Worm (Caenorhabditis elegans): ENCODE measurements around the gene sup-36.

sup-36 gene

ce11 chrIV:6634789-6635188 is 33.3 kb downstream of the sup-36 start, which contains the start of gene metl-13:
Gene metl-13, plus strand, starts transcription at chrIV:6635089.
- no peak for TF ChIP-seq lsy-2 (tag; optimal IDR thresholded peaks at IDR 0.05)
- no peak for TF ChIP-seq tbx-8 (GFP tag; optimal IDR thresholded peaks at IDR 0.05)
- TF ChIP-seq pha-4 (tag; optimal IDR thresholded peaks at IDR 0.05): no peak
- no peak for TF ChIP-seq nhr-76 (tag; optimal IDR thresholded peaks at IDR 0.05)
- TF ChIP-seq M03D4.4 (tag; optimal IDR thresholded peaks at IDR 0.05): no peak
- no peak for TF ChIP-seq unc-62 (GFP tag; optimal IDR thresholded peaks at IDR 0.05)
- no peak for TF ChIP-seq ceh-39 (tag; optimal IDR thresholded peaks at IDR 0.05)
- no peak for TF ChIP-seq sptf-1 (tag; optimal IDR thresholded peaks at IDR 0.05)
- no peak for TF ChIP-seq nhr-12 (tag; optimal IDR thresholded peaks at IDR 0.05)
- TF ChIP-seq bed-3 (GFP tag; optimal IDR thresholded peaks at IDR 0.05): no peak

- TF ChIP-seq lin-32 (GFP tag; optimal IDR thresholded peaks at IDR 0.05) (no peak), unc-39 (tag; optimal IDR thresholded peaks at IDR 0.05) (no peak), nhr-237 (tag; optimal IDR thresholded peaks at IDR 0.05) (no peak), ceh-39 (tag; optimal IDR thresholded peaks at IDR 0.05) (no peak), sptf-1 (tag; optimal IDR thresholded peaks at IDR 0.05) (no peak), nhr-12 (tag; optimal IDR thresholded peaks at IDR 0.05) (no peak), bed-3 (GFP tag; optimal IDR thresholded peaks at IDR 0.05) (no peak), lin-13 (tag; optimal IDR thresholded peaks at IDR 0.05) (no peak), flh-1 (GFP tag; optimal IDR thresholded peaks at IDR 0.05) (no peak), mls-2 (tag; optimal IDR thresholded peaks at IDR 0.05) (no peak), nhr-76 (tag; optimal IDR thresholded peaks at IDR 0.05) (no peak), lsy-2 (tag; optimal IDR thresholded peaks at IDR 0.05) (no peak), unc-62 (GFP tag; optimal IDR thresholded peaks at IDR 0.05) (no peak), hlh-1 (tag; optimal IDR thresholded peaks at IDR 0.05) (no peak), mab-5 (tag; optimal IDR thresholded peaks at IDR 0.05) (no peak)
Observed at ce11 chrIV:6638256-6638655, 36.8 kb downstream of the sup-36 start, which contains the start of gene C01B10.7. Gene C01B10.7, plus strand, starts transcription at chrIV:6638556.

- no peak for TF ChIP-seq nhr-28 (tag; optimal IDR thresholded peaks at IDR 0.05)
- no peak for TF ChIP-seq mls-2 (tag; optimal IDR thresholded peaks at IDR 0.05)
- no peak for TF ChIP-seq ham-2 (GFP tag; optimal IDR thresholded peaks at IDR 0.05)
- TF ChIP-seq sptf-1 (tag; optimal IDR thresholded peaks at IDR 0.05): no peak
- no peak for TF ChIP-seq bed-3 (GFP tag; optimal IDR thresholded peaks at IDR 0.05)
- no peak for TF ChIP-seq M03D4.4 (tag; optimal IDR thresholded peaks at IDR 0.05)
Observed at ce11 chrIV:6639880-6640279, 38.4 kb downstream of the sup-36 start, which contains the start of gene C01B10.6. Gene C01B10.6, plus strand, starts transcription at chrIV:6640180.

- TF ChIP-seq mep-1 (tag; optimal IDR thresholded peaks at IDR 0.05): peak; percentile 44
- no peak for TF ChIP-seq elt-1 (tag; optimal IDR thresholded peaks at IDR 0.05; ENCODE audit: borderline replicate concordance, insufficient read depth)
- TF ChIP-seq blmp-1 (tag; optimal IDR thresholded peaks at IDR 0.05): peak; percentile 29
- no peak for TF ChIP-seq ceh-39 (tag; optimal IDR thresholded peaks at IDR 0.05)
- TF ChIP-seq zip-8 (tag; optimal IDR thresholded peaks at IDR 0.05): no peak
- TF ChIP-seq tbx-8 (GFP tag; optimal IDR thresholded peaks at IDR 0.05): no peak
- no peak for TF ChIP-seq nhr-28 (tag; optimal IDR thresholded peaks at IDR 0.05)
- peak; percentile 7 for TF ChIP-seq lin-32 (GFP tag; optimal IDR thresholded peaks at IDR 0.05)
- TF ChIP-seq nhr-2 (tag; optimal IDR thresholded peaks at IDR 0.05): peak; percentile 21
- TF ChIP-seq snpc-4 (tag; optimal IDR thresholded peaks at IDR 0.05): no peak
- TF ChIP-seq unc-39 (tag; optimal IDR thresholded peaks at IDR 0.05): peak; percentile 79
- no peak for TF ChIP-seq sem-2 (GFP tag; optimal IDR thresholded peaks at IDR 0.05)
- peak; percentile 93 for TF ChIP-seq pha-4 (tag; optimal IDR thresholded peaks at IDR 0.05)
- TF ChIP-seq cnd-1 (tag; optimal IDR thresholded peaks at IDR 0.05): peak; percentile 58
- TF ChIP-seq unc-120 (tag; optimal IDR thresholded peaks at IDR 0.05; ENCODE audit: poor library complexity, severe bottlenecking): peak; percentile 100
- no peak for TF ChIP-seq lin-13 (tag; optimal IDR thresholded peaks at IDR 0.05)
- peak; percentile 73 for TF ChIP-seq mab-5 (tag; optimal IDR thresholded peaks at IDR 0.05)
- TF ChIP-seq ztf-11 (tag; optimal IDR thresholded peaks at IDR 0.05): peak; percentile 82
- peak; percentile 28 for TF ChIP-seq M03D4.4 (tag; optimal IDR thresholded peaks at IDR 0.05)
- no peak for TF ChIP-seq flh-1 (GFP tag; optimal IDR thresholded peaks at IDR 0.05)
- TF ChIP-seq sptf-1 (tag; optimal IDR thresholded peaks at IDR 0.05): peak; percentile 58
- no peak for TF ChIP-seq elt-3 (tag; optimal IDR thresholded peaks at IDR 0.05)
- no peak for TF ChIP-seq bed-3 (GFP tag; optimal IDR thresholded peaks at IDR 0.05)
- TF ChIP-seq ceh-83 (GFP tag; optimal IDR thresholded peaks at IDR 0.05): no peak
- TF ChIP-seq ces-1 (GFP tag; optimal IDR thresholded peaks at IDR 0.05): peak; percentile 89
- TF ChIP-seq unc-62 (GFP tag; optimal IDR thresholded peaks at IDR 0.05): peak; percentile 88
- TF ChIP-seq hlh-1 (tag; optimal IDR thresholded peaks at IDR 0.05): peak; percentile 90
- peak; percentile 79 for TF ChIP-seq mls-2 (tag; optimal IDR thresholded peaks at IDR 0.05)
- TF ChIP-seq nhr-12 (tag; optimal IDR thresholded peaks at IDR 0.05): no peak
- peak; percentile 59 for TF ChIP-seq nhr-237 (tag; optimal IDR thresholded peaks at IDR 0.05)
- no peak for TF ChIP-seq nhr-76 (tag; optimal IDR thresholded peaks at IDR 0.05)
- TF ChIP-seq ceh-43 (GFP tag; optimal IDR thresholded peaks at IDR 0.05): peak; percentile 34
- TF ChIP-seq lsy-2 (tag; optimal IDR thresholded peaks at IDR 0.05): peak; percentile 74
- TF ChIP-seq drap-1 (GFP tag; optimal IDR thresholded peaks at IDR 0.05): peak; percentile 65
- peak; percentile 96 for TF ChIP-seq ham-2 (GFP tag; optimal IDR thresholded peaks at IDR 0.05)
Observed at ce11 chrIV:6645867-6646655, 44.6 kb downstream of the sup-36 start, which contains the start of gene hil-7. Gene hil-7, plus strand, starts transcription at chrIV:6646312.
